Worm (Caenorhabditis elegans): ENCODE data around the gene R166.2.

R166.2 gene

ce11 chrII:10545924-10546783 is 8.7 kb upstream of the R166.2 start (continued):
- TF ChIP-seq ama-1 (optimal IDR thresholded peaks at IDR 0.05) = peak; percentile 28
- peak; percentile 41; the same call in 1 of the 2 replicates for TF ChIP-seq tra-1 (GFP tag; IDR thresholded peaks at IDR 0.05)
- TF ChIP-seq lin-39 (tag; optimal IDR thresholded peaks at IDR 0.05) = no peak
- TF ChIP-seq F49E8.2 (tag; optimal IDR thresholded peaks at IDR 0.05; ENCODE audit: borderline replicate concordance) = no peak
- no peak for TF ChIP-seq mxl-2 (GFP tag; conservative IDR thresholded peaks at IDR 0.05)
- TF ChIP-seq daf-19 (GFP tag; conservative IDR thresholded peaks at IDR 0.05) = no peak
- TF ChIP-seq hlh-11 (tag; optimal IDR thresholded peaks at IDR 0.05) = no peak
- no peak; the same call in none of the 2 replicates for TF ChIP-seq hmg-1.1 (GFP tag; IDR thresholded peaks at IDR 0.05)
- no peak for TF ChIP-seq nhr-41 (GFP tag; IDR thresholded peaks at IDR 0.05)
- no peak; the same call in 1 of the 2 replicates for TF ChIP-seq ceh-20 (GFP tag; IDR thresholded peaks at IDR 0.05)
- TF ChIP-seq aly-2 (tag; optimal IDR thresholded peaks at IDR 0.05) = no peak
- no peak for TF ChIP-seq dmd-6 (GFP tag; IDR thresholded peaks at IDR 0.05)
- TF ChIP-seq pha-4 (GFP tag; IDR thresholded peaks at IDR 0.05) = no peak
- no peak for TF ChIP-seq pha-4 (tag; optimal IDR thresholded peaks at IDR 0.05)
- TF ChIP-seq nhr-25 (tag; optimal IDR thresholded peaks at IDR 0.05; ENCODE audit: borderline replicate concordance, insufficient read depth) = no peak
- TF ChIP-seq F37D6.2 (tag; optimal IDR thresholded peaks at IDR 0.05) = no peak
- no peak for TF ChIP-seq lin-13 (GFP tag; optimal IDR thresholded peaks at IDR 0.05)
- TF ChIP-seq mdt-29 (GFP tag; IDR thresholded peaks at IDR 0.05) = peak; percentile 29; the same call in 1 of the 2 replicates
- no peak for TF ChIP-seq nhr-48 (tag; optimal IDR thresholded peaks at IDR 0.05)
- TF ChIP-seq aha-1 (tag) = peak; percentile 98
- peak; percentile 26 for TF ChIP-seq mes-2 (tag; optimal IDR thresholded peaks at IDR 0.05; ENCODE audit: poor library complexity, severe bottlenecking)
- no peak for TF ChIP-seq daf-8 (GFP tag; IDR thresholded peaks at IDR 0.05)
- peak; percentile 3 for TF ChIP-seq mxl-3 (GFP tag; optimal IDR thresholded peaks at IDR 0.05)
- no peak for TF ChIP-seq attf-4 (tag; optimal IDR thresholded peaks at IDR 0.05)
- no peak; the same call in 1 of the 2 replicates for TF ChIP-seq lin-38 (GFP tag; IDR thresholded peaks at IDR 0.05)
- no peak for TF ChIP-seq R02D3.7 (tag; optimal IDR thresholded peaks at IDR 0.05)
- no peak for TF ChIP-seq ZK546.5 (tag; optimal IDR thresholded peaks at IDR 0.05)
- TF ChIP-seq ces-1 (GFP tag; optimal IDR thresholded peaks at IDR 0.05) = no peak
- no peak for TF ChIP-seq ceh-28 (tag; optimal IDR thresholded peaks at IDR 0.05)
- TF ChIP-seq madf-9 (GFP tag; conservative IDR thresholded peaks at IDR 0.05) = no peak
- no peak for TF ChIP-seq nhr-6 (tag; optimal IDR thresholded peaks at IDR 0.05)
- no peak for TF ChIP-seq Y5F2A.4 (GFP tag; optimal IDR thresholded peaks at IDR 0.05)
- TF ChIP-seq lin-1 (GFP tag; IDR thresholded peaks at IDR 0.05) = 0 out of 2 replicates have a peak, but pooled peaks have one; percentile 18
- TF ChIP-seq rbr-2 (tag; optimal IDR thresholded peaks at IDR 0.05) = no peak

ce11 chrII:10545213-10545612 is 7.7 kb upstream of the R166.2 start:
- TF ChIP-seq lin-13 (GFP tag; optimal IDR thresholded peaks at IDR 0.05) = peak; percentile 69
- TF ChIP-seq ces-1 (GFP tag; optimal IDR thresholded peaks at IDR 0.05) = no peak
- peak; percentile 64; the same call in 1 of the 2 replicates for TF ChIP-seq snpc-1.2 (GFP tag; IDR thresholded peaks at IDR 0.05)
- peak; percentile 68 for TF ChIP-seq sdz-12 (GFP tag; optimal IDR thresholded peaks at IDR 0.05)
- 0 out of 2 replicates have a peak, but pooled peaks have one; percentile 24 for TF ChIP-seq zfp-3 (GFP tag; conservative IDR thresholded peaks at IDR 0.05)
- peak; percentile 42; the same call in 1 of the 2 replicates for TF ChIP-seq lin-38 (GFP tag; IDR thresholded peaks at IDR 0.05)
- 0 out of 2 replicates have a peak, but pooled peaks have one; percentile 55 for TF ChIP-seq lim-7 (GFP tag; IDR thresholded peaks at IDR 0.05)
- peak; percentile 2 for TF ChIP-seq T20F7.1 (GFP tag; optimal IDR thresholded peaks at IDR 0.05)
- peak; percentile 99 for TF ChIP-seq aha-1 (tag)
- TF ChIP-seq spr-3 (GFP tag; optimal IDR thresholded peaks at IDR 0.05) = no peak
- TF ChIP-seq arid-1 (GFP tag; conservative IDR thresholded peaks at IDR 0.05) = peak; percentile 50; the same call in 1 of the 2 replicates
- TF ChIP-seq php-3 (GFP tag; IDR thresholded peaks at IDR 0.05) = no peak
- TF ChIP-seq unc-62 (GFP tag; optimal IDR thresholded peaks at IDR 0.05 in 1 of 2) = no peak
- TF ChIP-seq unc-62 (tag; optimal IDR thresholded peaks at IDR 0.05) = no peak
- TF ChIP-seq pha-4 (GFP tag; IDR thresholded peaks at IDR 0.05) = 0 out of 2 replicates have a peak, but pooled peaks have one; percentile 27
- TF ChIP-seq pha-4 (tag; optimal IDR thresholded peaks at IDR 0.05) = no peak
- peak; percentile 23 for TF ChIP-seq F49E8.2 (tag; optimal IDR thresholded peaks at IDR 0.05; ENCODE audit: borderline replicate concordance)
- TF ChIP-seq ceh-62 (tag; optimal IDR thresholded peaks at IDR 0.05) = no peak
- TF ChIP-seq dmd-9 (GFP tag; IDR thresholded peaks at IDR 0.05) = no peak
- TF ChIP-seq hmg-1.1 (GFP tag; IDR thresholded peaks at IDR 0.05) = 0 out of 2 replicates have a peak, but pooled peaks have one; percentile 5
- TF ChIP-seq nhr-102 (tag; optimal IDR thresholded peaks at IDR 0.05) = no peak
- no peak for TF ChIP-seq daf-12 (tag; optimal IDR thresholded peaks at IDR 0.05)
